Worm (Caenorhabditis elegans) whole organism, L2 larva: ENCODE data around the gene lap-1.
A peak's percentile ranks its signal among the peaks of the same experiment; 100 is the strongest.

Experiments used
- C34F6.9 ChIP-seq: fragments of 150-350 bp; optimal IDR thresholded peaks from 2 replicates; lab custom pipeline; 2014; ENCODE audit warnings: missing biosample characterization, missing genetic modification characterization
- F13H6.1 ChIP-seq: sonication (generic microtip); optimal IDR thresholded peaks from 2 replicates; lab custom pipeline; 2016; ENCODE audit warnings: missing genetic modification characterization, missing compliant biosample characterization
- R02D3.7 ChIP-seq: fragments of 150-350 bp; optimal IDR thresholded peaks from 2 replicates; lab custom pipeline; 2014; ENCODE audit warnings: missing biosample characterization, missing genetic modification characterization
- Y55F3AM.14 ChIP-seq: fragments of 200-800 bp; sonication (Bioruptor generic); optimal IDR thresholded peaks from 2 replicates; lab custom pipeline; 2018; ENCODE audit warnings: mild to moderate bottlenecking, missing genetic modification characterization, missing compliant biosample characterization
- ZK546.5 ChIP-seq: sonication (generic microtip); optimal IDR thresholded peaks from 2 replicates; lab custom pipeline; 2017; ENCODE audit warnings: missing biosample characterization, missing genetic modification characterization
- alr-1 ChIP-seq: fragments of 150-350 bp; optimal IDR thresholded peaks from 2 replicates; lab custom pipeline; 2014; ENCODE audit warnings: missing biosample characterization, missing genetic modification characterization
- aly-2 ChIP-seq: fragments of 150-350 bp; optimal IDR thresholded peaks from 2 replicates; lab custom pipeline; 2014; ENCODE audit warnings: missing biosample characterization, missing genetic modification characterization
- ama-1 ChIP-seq: fragments of 150-350 bp; optimal IDR thresholded peaks from 2 replicates; lab custom pipeline; 2018; ENCODE audit warnings: inconsistent platforms
- blmp-1 ChIP-seq: sonication (generic microtip); optimal IDR thresholded peaks from 2 replicates; lab custom pipeline; 2017; ENCODE audit warnings: missing genetic modification characterization, mild to moderate bottlenecking, missing compliant biosample characterization, antibody characterized with exemption, moderate library complexity; ENCODE audit not compliant: insufficient read depth
- ceh-16 ChIP-seq: fragments of 150-350 bp; optimal IDR thresholded peaks from 2 replicates; lab custom pipeline; 2014; ENCODE audit warnings: missing biosample characterization, missing genetic modification characterization
- ceh-82 ChIP-seq: fragments of 150-350 bp; optimal IDR thresholded peaks from 2 replicates; lab custom pipeline; 2014; ENCODE audit warnings: missing biosample characterization, missing genetic modification characterization
- crh-2 ChIP-seq: sonication (generic microtip); optimal IDR thresholded peaks from 2 replicates; lab custom pipeline; 2017; ENCODE audit warnings: missing biosample characterization, missing genetic modification characterization
- dmd-4 ChIP-seq: sonication (generic microtip); optimal IDR thresholded peaks from 2 replicates; lab custom pipeline; 2017; ENCODE audit warnings: missing biosample characterization, missing genetic modification characterization
- egl-27 ChIP-seq: sonication (generic microtip); optimal IDR thresholded peaks from 3 replicates; lab custom pipeline; 2017; ENCODE audit warnings: missing biosample characterization, missing genetic modification reagents, missing genetic modification characterization
- elt-1 ChIP-seq: fragments of 150-350 bp; optimal IDR thresholded peaks from 2 replicates; lab custom pipeline; 2014; ENCODE audit warnings: missing biosample characterization, missing genetic modification characterization
- elt-3 ChIP-seq: sonication (generic microtip); optimal IDR thresholded peaks from 2 replicates; lab custom pipeline; 2017; ENCODE audit warnings: missing biosample characterization, missing genetic modification characterization
- fos-1 ChIP-seq: fragments of 150-350 bp; optimal IDR thresholded peaks from 2 replicates; lab custom pipeline; 2014; ENCODE audit warnings: missing biosample characterization, missing genetic modification characterization
- gmeb-1 ChIP-seq: fragments of 150-350 bp; optimal IDR thresholded peaks from 2 replicates; lab custom pipeline; 2014; ENCODE audit warnings: missing biosample characterization, missing genetic modification characterization
- lin-11 ChIP-seq: fragments of 150-350 bp; sonication (generic microtip); optimal IDR thresholded peaks from 2 replicates; lab custom pipeline; 2014; ENCODE audit warnings: missing biosample characterization, missing genetic modification characterization, inconsistent platforms, mixed read lengths
- lin-13 ChIP-seq: fragments of 150-350 bp; optimal IDR thresholded peaks from 2 replicates; lab custom pipeline; 2014; ENCODE audit warnings: missing biosample characterization, missing genetic modification reagents, missing genetic modification characterization
- lin-39 ChIP-seq: fragments of 150-350 bp; optimal IDR thresholded peaks from 2 replicates; lab custom pipeline; 2014; ENCODE audit warnings: missing biosample characterization, missing genetic modification reagents, missing genetic modification characterization
- lsy-2 ChIP-seq, 2 experiments: fragments of 150-350 bp in 1 of 2; sonication (generic microtip) in 1 of 2; optimal IDR thresholded peaks; 2 replicates each; lab custom pipeline; 2014 to 2017; ENCODE audit warnings: missing biosample characterization in 2 of 2, missing genetic modification characterization in 2 of 2
- mab-5 ChIP-seq: fragments of 150-350 bp; optimal IDR thresholded peaks from 2 replicates; lab custom pipeline; 2014; ENCODE audit warnings: missing biosample characterization, missing genetic modification characterization
- mbf-1 ChIP-seq: sonication (generic microtip); optimal IDR thresholded peaks from 2 replicates; lab custom pipeline; 2017; ENCODE audit warnings: missing biosample characterization, missing genetic modification characterization
- mdl-1 ChIP-seq, 2 experiments: fragments of 150-350 bp in 1 of 2; sonication (generic microtip) in 1 of 2; optimal IDR thresholded peaks; 2 replicates each; lab custom pipeline; 2017; ENCODE audit warnings: missing biosample characterization in 2 of 2, missing genetic modification characterization in 2 of 2
- nhr-10 ChIP-seq: sonication (generic microtip); optimal IDR thresholded peaks from 2 replicates; lab custom pipeline; 2017; ENCODE audit warnings: missing biosample characterization, missing genetic modification characterization
- nhr-11 ChIP-seq: fragments of 150-350 bp; optimal IDR thresholded peaks from 2 replicates; lab custom pipeline; 2014; ENCODE audit warnings: missing biosample characterization, missing genetic modification characterization
- nhr-12 ChIP-seq: fragments of 150-350 bp; optimal IDR thresholded peaks from 2 replicates; lab custom pipeline; 2014; ENCODE audit warnings: missing biosample characterization, missing genetic modification characterization
- nhr-129 ChIP-seq: fragments of 150-350 bp; optimal IDR thresholded peaks from 2 replicates; lab custom pipeline; 2014; ENCODE audit warnings: missing biosample characterization, missing genetic modification characterization
- nhr-21 ChIP-seq: fragments of 150-350 bp; optimal IDR thresholded peaks from 2 replicates; lab custom pipeline; 2014; ENCODE audit warnings: missing biosample characterization, missing genetic modification characterization
- nhr-23 ChIP-seq: fragments of 150-350 bp; optimal IDR thresholded peaks from 2 replicates; lab custom pipeline; 2014; ENCODE audit warnings: missing biosample characterization, missing genetic modification reagents, missing genetic modification characterization
- nhr-237 ChIP-seq: fragments of 150-350 bp; optimal IDR thresholded peaks from 2 replicates; lab custom pipeline; 2014; ENCODE audit warnings: missing biosample characterization, missing genetic modification characterization
- nhr-25 ChIP-seq: fragments of 150-350 bp; sonication (generic microtip); optimal IDR thresholded peaks from 3 replicates; lab custom pipeline; 2014; ENCODE audit warnings: missing biosample characterization, missing genetic modification characterization
- nhr-6 ChIP-seq: fragments of 150-350 bp; optimal IDR thresholded peaks from 2 replicates; lab custom pipeline; 2014; ENCODE audit warnings: missing biosample characterization, missing genetic modification characterization
- nhr-77 ChIP-seq: fragments of 150-350 bp; optimal IDR thresholded peaks from 2 replicates; lab custom pipeline; 2014; ENCODE audit warnings: missing biosample characterization, missing genetic modification characterization
- peb-1 ChIP-seq: fragments of 150-350 bp; optimal IDR thresholded peaks from 2 replicates; lab custom pipeline; 2014; ENCODE audit warnings: missing biosample characterization, missing genetic modification characterization
- sem-4 ChIP-seq: fragments of 150-350 bp; optimal IDR thresholded peaks from 2 replicates; lab custom pipeline; 2014; ENCODE audit warnings: missing biosample characterization, missing genetic modification reagents, missing genetic modification characterization
- skn-1 ChIP-seq: sonication (generic microtip); optimal IDR thresholded peaks from 2 replicates; lab custom pipeline; 2017; ENCODE audit warnings: missing biosample characterization, missing genetic modification characterization
- sma-3 ChIP-seq: sonication (generic microtip); optimal IDR thresholded peaks from 2 replicates; lab custom pipeline; 2016; ENCODE audit warnings: missing genetic modification reagents, missing genetic modification characterization, missing compliant biosample characterization
- sma-9 ChIP-seq, 2 experiments: fragments of 150-350 bp in 1 of 2; sonication (generic microtip) in 1 of 2; optimal IDR thresholded peaks; 2 replicates each; lab custom pipeline; 2014 to 2016; ENCODE audit warnings: missing genetic modification characterization in 2 of 2, mild to moderate bottlenecking in 1 of 2, missing biosample characterization in 1 of 2, missing compliant biosample characterization in 1 of 2, missing genetic modification reagents in 1 of 2, moderate library complexity in 1 of 2
- snpc-4 ChIP-seq: fragments of 150-350 bp; optimal IDR thresholded peaks from 2 replicates; lab custom pipeline; 2014; ENCODE audit warnings: missing biosample characterization, missing genetic modification characterization
- unc-39 ChIP-seq: fragments of 150-350 bp; optimal IDR thresholded peaks from 2 replicates; lab custom pipeline; 2014; ENCODE audit warnings: missing biosample characterization, missing genetic modification characterization
- unc-55 ChIP-seq: fragments of 150-350 bp; sonication (generic microtip); optimal IDR thresholded peaks from 3 replicates; lab custom pipeline; 2014; ENCODE audit warnings: missing biosample characterization, missing genetic modification reagents, missing genetic modification characterization
- unc-62 ChIP-seq: fragments of 150-350 bp; optimal IDR thresholded peaks from 2 replicates; lab custom pipeline; 2014; ENCODE audit warnings: missing biosample characterization, missing genetic modification reagents, missing genetic modification characterization
- zag-1 ChIP-seq: fragments of 150-350 bp; optimal IDR thresholded peaks from 2 replicates; lab custom pipeline; 2014; ENCODE audit warnings: missing biosample characterization, missing genetic modification characterization
- ztf-1 ChIP-seq: fragments of 200-800 bp; sonication (Bioruptor generic); conservative IDR thresholded peaks from 2 replicates; pipeline ENCODE4 v1.3.6; 2022; ENCODE audit warnings: missing genetic modification characterization, missing compliant biosample characterization
- ztf-11 ChIP-seq: sonication (generic microtip); optimal IDR thresholded peaks from 2 replicates; lab custom pipeline; 2017; ENCODE audit warnings: missing biosample characterization, missing genetic modification characterization
- ztf-4 ChIP-seq: fragments of 150-350 bp; optimal IDR thresholded peaks from 2 replicates; lab custom pipeline; 2014; ENCODE audit warnings: missing biosample characterization, missing genetic modification characterization

Gene lap-1

DNA sequence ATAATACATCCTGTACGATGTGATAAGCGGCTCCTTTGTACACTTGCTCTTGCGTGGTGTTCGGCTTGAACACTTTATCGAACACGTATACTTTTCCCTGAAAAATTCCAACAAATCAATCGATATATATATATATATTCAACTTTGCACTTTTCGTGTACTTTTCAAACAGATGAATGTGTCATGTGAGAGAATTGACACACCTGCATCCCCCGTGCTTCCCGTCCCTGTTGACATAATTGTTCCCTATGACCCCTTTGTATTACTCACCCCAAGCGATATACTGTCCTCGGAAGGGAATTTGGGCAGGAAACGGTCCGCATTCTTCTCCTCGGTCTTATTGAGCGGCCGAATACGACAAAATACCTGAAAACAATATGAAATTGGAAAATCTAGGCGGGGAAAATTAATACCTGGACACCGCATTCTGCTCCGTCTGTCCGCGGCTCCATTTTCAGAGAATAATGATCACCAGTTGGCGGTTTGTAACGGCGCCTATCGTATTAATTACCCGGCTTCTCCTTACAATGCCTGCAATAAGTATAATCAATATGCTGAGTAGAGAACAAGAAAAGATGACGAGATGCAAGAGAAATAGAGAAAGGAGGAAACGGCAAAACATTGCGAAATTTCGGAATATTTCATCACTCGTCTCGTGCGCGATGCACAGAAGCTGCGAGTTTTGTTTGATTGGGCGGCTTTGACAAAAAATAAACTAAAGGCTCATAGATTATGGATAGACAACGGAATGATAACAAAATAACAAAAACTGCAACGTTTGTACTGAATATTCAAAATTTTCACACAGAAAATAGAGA, 46.9 kb downstream of the lap-1 start, which contains the start of gene unc-116:
unc-116 (minus strand) TSS at position 531 of the 818 bp plus-strand sequence.
- TF ChIP-seq elt-1 (no peak), skn-1 (tag; lab: Kevin White, UChicago) (no peak), mbf-1 (tag; lab: Kevin White, UChicago) (no peak), nhr-129 (tag; lab: Kevin White, UChicago) (peak; percentile 91), blmp-1 (tag; lab: Kevin White, UChicago) (no peak), alr-1 (no peak), crh-2 (tag; lab: Kevin White, UChicago) (peak; percentile 51), C34F6.9 (tag; lab: Kevin White, UChicago) (peak; percentile 78), lin-11 (tag; lab: Kevin White, UChicago) (no peak), unc-55 (GFP tag; lab: Kevin White, UChicago) (peak; percentile 92), unc-62 (GFP tag; lab: Kevin White, UChicago) (no peak), sma-9 (GFP tag; optimal IDR thresholded peaks at IDR 0.05; lab: Kevin White, UChicago) (peak; percentile 67), sma-9 (tag; optimal IDR thresholded peaks at IDR 0.05; lab: Kevin White, UChicago) (no peak), nhr-25 (tag; lab: Kevin White, UChicago) (peak; percentile 2), nhr-12 (tag; lab: Kevin White, UChicago) (no peak), nhr-11 (tag; lab: Kevin White, UChicago) (no peak), sem-4 (tag; lab: Kevin White, UChicago) (peak; percentile 1), snpc-4 (tag; lab: Kevin White, UChicago) (peak; percentile 27), Y55F3AM.14 (no peak), R02D3.7 (tag; lab: Kevin White, UChicago) (no peak), dmd-4 (tag; lab: Kevin White, UChicago) (no peak), elt-3 (tag; lab: Kevin White, UChicago) (no peak), zag-1 (tag; lab: Kevin White, UChicago) (peak; percentile 54), ztf-1 (GFP tag; lab: Robert Waterston, UW) (no peak), lsy-2 (tag; optimal IDR thresholded peaks at IDR 0.05; lab: Kevin White, UChicago) (peak; percentile 46 to 71), ztf-4 (tag; lab: Kevin White, UChicago) (peak; percentile 55), ZK546.5 (tag; lab: Kevin White, UChicago) (no peak), mdl-1 (tag; optimal IDR thresholded peaks at IDR 0.05; lab: Kevin White, UChicago) (peak; percentile 16 to 70), F13H6.1 (no peak), nhr-6 (no peak), egl-27 (tag; lab: Kevin White, UChicago) (no peak), peb-1 (tag; lab: Kevin White, UChicago) (no peak), sma-3 (GFP tag; lab: Kevin White, UChicago) (no peak), gmeb-1 (no peak), lin-13 (GFP tag; lab: Kevin White, UChicago) (peak; percentile 51), nhr-10 (tag; lab: Kevin White, UChicago) (no peak), mab-5 (tag; lab: Kevin White, UChicago) (no peak), ceh-16 (tag; lab: Kevin White, UChicago) (no peak), ceh-82 (tag; lab: Kevin White, UChicago) (no peak), nhr-23 (no peak), aly-2 (tag; lab: Kevin White, UChicago) (no peak), fos-1 (tag; lab: Kevin White, UChicago) (no peak), ztf-11 (tag; lab: Kevin White, UChicago) (no peak), nhr-77 (tag; lab: Kevin White, UChicago) (no peak), lin-39 (tag; lab: Kevin White, UChicago) (no peak), nhr-237 (tag; lab: Kevin White, UChicago) (no peak), nhr-21 (tag; lab: Kevin White, UChicago) (no peak), unc-39 (tag; lab: Kevin White, UChicago) (no peak), ama-1 (lab: Kevin White, UChicago) (no peak)
